Worm (Caenorhabditis elegans) whole organism, late embryonic: ENCODE data around the gene T25B2.2.

Experiments used
- ama-1 ChIP-seq: fragments of 150-350 bp; optimal IDR thresholded peaks from 2 replicates; lab custom pipeline; 2014
- ceh-24 ChIP-seq: sonication (generic microtip); optimal IDR thresholded peaks from 2 replicates; lab custom pipeline; 2016; ENCODE audit warnings: mild to moderate bottlenecking, missing genetic modification characterization, missing compliant biosample characterization
- hlh-13 ChIP-seq: fragments of 200-800 bp; sonication (Bioruptor generic); optimal IDR thresholded peaks from 2 replicates; lab custom pipeline; 2018; ENCODE audit warnings: mild to moderate bottlenecking, missing genetic modification characterization, missing compliant biosample characterization
- hlh-30 ChIP-seq: sonication (generic microtip); optimal IDR thresholded peaks from 2 replicates; lab custom pipeline; 2017; ENCODE audit warnings: antibody characterized with exemption, missing genetic modification characterization, missing compliant biosample characterization; ENCODE audit not compliant: insufficient read depth

DNA sequence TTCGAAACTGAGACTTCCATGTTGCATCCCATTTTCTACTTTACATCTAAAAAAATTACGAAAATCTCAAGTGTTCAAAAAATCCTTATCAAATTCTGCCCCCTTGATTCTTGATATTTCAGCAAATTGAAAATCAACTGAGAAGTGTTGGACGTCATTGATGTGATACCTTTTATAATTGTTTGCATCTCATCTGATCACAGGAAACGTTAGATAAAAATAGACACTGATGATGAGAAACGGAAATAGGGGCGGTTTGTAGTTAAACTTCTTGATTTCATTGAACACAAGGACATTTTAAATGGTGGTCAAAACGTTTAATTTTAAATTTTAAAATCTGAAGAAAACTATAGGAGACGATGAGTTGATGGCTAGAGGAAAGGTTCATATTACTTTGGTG is 40.7 kb upstream of the T25B2.2 start:
- TF ChIP-seq hlh-30 (tag; lab: Kevin White, UChicago) (no peak), ama-1 (lab: Kevin White, UChicago) (no peak), ceh-24 (tag; lab: Kevin White, UChicago) (no peak), hlh-13 (GFP tag; lab: Kevin White, UChicago) (no peak)
